Worm (Caenorhabditis elegans) whole organism, L2 larva: ENCODE measurements around the gene clc-28.
"Not testable (repeated sequence)": the region's sequence is repeated elsewhere in the genome, so short reads cannot be mapped to it uniquely, and the experiment has no call there.

Experiments
- C34F6.9 ChIP-seq: fragments of 150-350 bp; optimal IDR thresholded peaks from 2 replicates; lab custom pipeline; 2014; ENCODE audit warnings: missing biosample characterization, missing genetic modification characterization
- R02D3.7 ChIP-seq: fragments of 150-350 bp; optimal IDR thresholded peaks from 2 replicates; lab custom pipeline; 2014; ENCODE audit warnings: missing biosample characterization, missing genetic modification characterization
- Y55F3AM.14 ChIP-seq: fragments of 200-800 bp; sonication (Bioruptor generic); optimal IDR thresholded peaks from 2 replicates; lab custom pipeline; 2018; ENCODE audit warnings: mild to moderate bottlenecking, missing genetic modification characterization, missing compliant biosample characterization
- ZK546.5 ChIP-seq: sonication (generic microtip); optimal IDR thresholded peaks from 2 replicates; lab custom pipeline; 2017; ENCODE audit warnings: missing biosample characterization, missing genetic modification characterization
- blmp-1 ChIP-seq: sonication (generic microtip); optimal IDR thresholded peaks from 2 replicates; lab custom pipeline; 2017; ENCODE audit warnings: missing genetic modification characterization, mild to moderate bottlenecking, missing compliant biosample characterization, antibody characterized with exemption, moderate library complexity; ENCODE audit not compliant: insufficient read depth
- ceh-16 ChIP-seq: fragments of 150-350 bp; optimal IDR thresholded peaks from 2 replicates; lab custom pipeline; 2014; ENCODE audit warnings: missing biosample characterization, missing genetic modification characterization
- crh-2 ChIP-seq: sonication (generic microtip); optimal IDR thresholded peaks from 2 replicates; lab custom pipeline; 2017; ENCODE audit warnings: missing biosample characterization, missing genetic modification characterization
- dmd-4 ChIP-seq: sonication (generic microtip); optimal IDR thresholded peaks from 2 replicates; lab custom pipeline; 2017; ENCODE audit warnings: missing biosample characterization, missing genetic modification characterization
- elt-1 ChIP-seq: fragments of 150-350 bp; optimal IDR thresholded peaks from 2 replicates; lab custom pipeline; 2014; ENCODE audit warnings: missing biosample characterization, missing genetic modification characterization
- fos-1 ChIP-seq: fragments of 150-350 bp; optimal IDR thresholded peaks from 2 replicates; lab custom pipeline; 2014; ENCODE audit warnings: missing biosample characterization, missing genetic modification characterization
- gmeb-1 ChIP-seq: fragments of 150-350 bp; optimal IDR thresholded peaks from 2 replicates; lab custom pipeline; 2014; ENCODE audit warnings: missing biosample characterization, missing genetic modification characterization
- lin-11 ChIP-seq: fragments of 150-350 bp; sonication (generic microtip); optimal IDR thresholded peaks from 2 replicates; lab custom pipeline; 2014; ENCODE audit warnings: missing biosample characterization, missing genetic modification characterization, inconsistent platforms, mixed read lengths
- lin-39 ChIP-seq: fragments of 150-350 bp; optimal IDR thresholded peaks from 2 replicates; lab custom pipeline; 2014; ENCODE audit warnings: missing biosample characterization, missing genetic modification reagents, missing genetic modification characterization
- lsy-2 ChIP-seq, 2 experiments: fragments of 150-350 bp in 1 of 2; sonication (generic microtip) in 1 of 2; optimal IDR thresholded peaks; 2 replicates each; lab custom pipeline; 2014 to 2017; ENCODE audit warnings: missing biosample characterization in 2 of 2, missing genetic modification characterization in 2 of 2
- mab-5 ChIP-seq: fragments of 150-350 bp; optimal IDR thresholded peaks from 2 replicates; lab custom pipeline; 2014; ENCODE audit warnings: missing biosample characterization, missing genetic modification characterization
- mbf-1 ChIP-seq: sonication (generic microtip); optimal IDR thresholded peaks from 2 replicates; lab custom pipeline; 2017; ENCODE audit warnings: missing biosample characterization, missing genetic modification characterization
- mdl-1 ChIP-seq, 2 experiments: fragments of 150-350 bp in 1 of 2; sonication (generic microtip) in 1 of 2; optimal IDR thresholded peaks; 2 replicates each; lab custom pipeline; 2017; ENCODE audit warnings: missing biosample characterization in 2 of 2, missing genetic modification characterization in 2 of 2
- nhr-129 ChIP-seq: fragments of 150-350 bp; optimal IDR thresholded peaks from 2 replicates; lab custom pipeline; 2014; ENCODE audit warnings: missing biosample characterization, missing genetic modification characterization
- nhr-21 ChIP-seq: fragments of 150-350 bp; optimal IDR thresholded peaks from 2 replicates; lab custom pipeline; 2014; ENCODE audit warnings: missing biosample characterization, missing genetic modification characterization
- nhr-237 ChIP-seq: fragments of 150-350 bp; optimal IDR thresholded peaks from 2 replicates; lab custom pipeline; 2014; ENCODE audit warnings: missing biosample characterization, missing genetic modification characterization
- nhr-25 ChIP-seq: fragments of 150-350 bp; sonication (generic microtip); optimal IDR thresholded peaks from 3 replicates; lab custom pipeline; 2014; ENCODE audit warnings: missing biosample characterization, missing genetic modification characterization
- peb-1 ChIP-seq: fragments of 150-350 bp; optimal IDR thresholded peaks from 2 replicates; lab custom pipeline; 2014; ENCODE audit warnings: missing biosample characterization, missing genetic modification characterization
- skn-1 ChIP-seq: sonication (generic microtip); optimal IDR thresholded peaks from 2 replicates; lab custom pipeline; 2017; ENCODE audit warnings: missing biosample characterization, missing genetic modification characterization
- sma-3 ChIP-seq: sonication (generic microtip); optimal IDR thresholded peaks from 2 replicates; lab custom pipeline; 2016; ENCODE audit warnings: missing genetic modification reagents, missing genetic modification characterization, missing compliant biosample characterization
- sma-9 ChIP-seq, 2 experiments: fragments of 150-350 bp in 1 of 2; sonication (generic microtip) in 1 of 2; optimal IDR thresholded peaks; 2 replicates each; lab custom pipeline; 2014 to 2016; ENCODE audit warnings: missing genetic modification characterization in 2 of 2, mild to moderate bottlenecking in 1 of 2, missing biosample characterization in 1 of 2, missing compliant biosample characterization in 1 of 2, missing genetic modification reagents in 1 of 2, moderate library complexity in 1 of 2
- unc-39 ChIP-seq: fragments of 150-350 bp; optimal IDR thresholded peaks from 2 replicates; lab custom pipeline; 2014; ENCODE audit warnings: missing biosample characterization, missing genetic modification characterization
- unc-62 ChIP-seq: fragments of 150-350 bp; optimal IDR thresholded peaks from 2 replicates; lab custom pipeline; 2014; ENCODE audit warnings: missing biosample characterization, missing genetic modification reagents, missing genetic modification characterization
- ztf-11 ChIP-seq: sonication (generic microtip); optimal IDR thresholded peaks from 2 replicates; lab custom pipeline; 2017; ENCODE audit warnings: missing biosample characterization, missing genetic modification characterization
- ztf-4 ChIP-seq: fragments of 150-350 bp; optimal IDR thresholded peaks from 2 replicates; lab custom pipeline; 2014; ENCODE audit warnings: missing biosample characterization, missing genetic modification characterization

Gene clc-28

ce11 chrIII:8347822-8348221 is 8.6 kb upstream of the clc-28 start, which contains the start of gene clc-29:
TSS of gene clc-29 (minus strand) at chrIII:8347922.
- TF ChIP-seq mdl-1 (tag; optimal IDR thresholded peaks at IDR 0.05; lab: Kevin White, UChicago); R02D3.7 (tag; lab: Kevin White, UChicago); elt-1: not testable (repeated sequence)
- TF ChIP-seq, all 48 proteins: peak for 0; not testable (repeated sequence) for 48

ce11 chrIII:8344283-8344682 is 5.0 kb upstream of the clc-28 start, which contains the start of gene ZC262.7:
TSS of gene ZC262.7 (minus strand) at chrIII:8344336.
- not testable (repeated sequence) for TF ChIP-seq crh-2, ZK546.5, ztf-11 (tag; lab: Kevin White, UChicago)
- TF ChIP-seq, all 48 proteins: peak for 0; not testable (repeated sequence) for 48

- TF ChIP-seq elt-1 (no peak), ceh-16 (tag; lab: Kevin White, UChicago) (no peak), C34F6.9 (no peak), unc-62 (GFP tag; lab: Kevin White, UChicago) (no peak), peb-1 (tag; lab: Kevin White, UChicago) (no peak), Y55F3AM.14 (no peak), ZK546.5 (tag; lab: Kevin White, UChicago) (no peak), mab-5 (tag; lab: Kevin White, UChicago) (no peak), nhr-237 (tag; lab: Kevin White, UChicago) (no peak), nhr-21 (tag; lab: Kevin White, UChicago) (no peak), gmeb-1 (tag; lab: Kevin White, UChicago) (no peak), lin-11 (tag; lab: Kevin White, UChicago) (no peak), nhr-25 (no peak), skn-1 (no peak), mbf-1 (tag; lab: Kevin White, UChicago) (no peak), blmp-1 (tag; lab: Kevin White, UChicago) (no peak), sma-3 (GFP tag; lab: Kevin White, UChicago) (no peak), sma-9 (GFP tag; optimal IDR thresholded peaks at IDR 0.05; lab: Kevin White, UChicago) (no peak), sma-9 (tag; optimal IDR thresholded peaks at IDR 0.05; lab: Kevin White, UChicago) (no peak), fos-1 (tag; lab: Kevin White, UChicago) (no peak), R02D3.7 (tag; lab: Kevin White, UChicago) (no peak)
Measured at ce11 chrIII:8334432-8334831, 4.8 kb downstream of the clc-28 start, which contains the start of gene ZC262.4. TSS of gene ZC262.4 (minus strand) at chrIII:8334532.

ce11 chrIII:8331779-8332178 is 7.5 kb downstream of the clc-28 start, which contains the start of the genes mrps-18A and ZC262.2:
TSS of gene mrps-18A (minus strand) at chrIII:8331919.
TSS of gene ZC262.2 (plus strand) at chrIII:8332062.
- TF ChIP-seq ztf-4, result no peak
- no peak for TF ChIP-seq skn-1
- peak; percentile 21 for TF ChIP-seq nhr-129 (tag; lab: Kevin White, UChicago)
- peak; percentile 73 to 97 for TF ChIP-seq lsy-2 (tag; optimal IDR thresholded peaks at IDR 0.05; lab: Kevin White, UChicago)
- no peak for TF ChIP-seq ceh-16 (tag; lab: Kevin White, UChicago)
- TF ChIP-seq C34F6.9, result peak; percentile 31
- TF ChIP-seq lin-39 (tag; lab: Kevin White, UChicago), result no peak

ce11 chrIII:8331211-8331610 is 8.1 kb downstream of the clc-28 start, which contains the start of gene iglr-2:
TSS of gene iglr-2 (minus strand) at chrIII:8331311.
- no peak for TF ChIP-seq dmd-4

ce11 chrIII:8325574-8326513 is 13.4 kb downstream of the clc-28 start, which contains the start of gene ZC262.13:
TSS of gene ZC262.13 (plus strand) at chrIII:8326214.
- TF ChIP-seq fos-1 (tag; lab: Kevin White, UChicago) (peak; percentile 36), unc-39 (tag; lab: Kevin White, UChicago) (no peak)
